Worm (Caenorhabditis elegans) whole organism, early embryonic: ENCODE measurements around the gene drp-1.

Experiments
- ama-1 ChIP-seq: fragments of 150-350 bp; optimal IDR thresholded peaks from 2 replicates; lab custom pipeline; 2014
- hmg-4 ChIP-seq: fragments of 200-800 bp; sonication (Bioruptor generic); optimal IDR thresholded peaks from 2 replicates; lab custom pipeline; 2018; ENCODE audit warnings: mild to moderate bottlenecking, missing genetic modification characterization, missing compliant biosample characterization
- pes-1 ChIP-seq: fragments of 200-800 bp; sonication (Bioruptor generic); IDR thresholded peaks from 2 replicates; pipeline ENCODE4 v1.3.6; 2022; ENCODE audit warnings: missing genetic modification reagents, missing genetic modification characterization, missing compliant biosample characterization
- tbx-37 ChIP-seq: fragments of 200-800 bp; sonication (Bioruptor generic); conservative IDR thresholded peaks from 2 replicates; pipeline ENCODE4 v1.3.6; 2022; ENCODE audit warnings: missing genetic modification reagents, missing genetic modification characterization, missing compliant biosample characterization

- TF ChIP-seq ama-1 (lab: Kevin White, UChicago) (no peak), tbx-37 (GFP tag; lab: Robert Waterston, UW) (no peak), pes-1 (GFP tag; lab: Robert Waterston, UW) (no peak), hmg-4 (GFP tag; lab: Kevin White, UChicago) (no peak)
These were observed 45.2 kb upstream of the drp-1 start for ce11 chrIV:5493135-5493534.
